Fruit fly (Drosophila melanogaster): Measurements from ENCODE around the gene CG7484.

DNA sequence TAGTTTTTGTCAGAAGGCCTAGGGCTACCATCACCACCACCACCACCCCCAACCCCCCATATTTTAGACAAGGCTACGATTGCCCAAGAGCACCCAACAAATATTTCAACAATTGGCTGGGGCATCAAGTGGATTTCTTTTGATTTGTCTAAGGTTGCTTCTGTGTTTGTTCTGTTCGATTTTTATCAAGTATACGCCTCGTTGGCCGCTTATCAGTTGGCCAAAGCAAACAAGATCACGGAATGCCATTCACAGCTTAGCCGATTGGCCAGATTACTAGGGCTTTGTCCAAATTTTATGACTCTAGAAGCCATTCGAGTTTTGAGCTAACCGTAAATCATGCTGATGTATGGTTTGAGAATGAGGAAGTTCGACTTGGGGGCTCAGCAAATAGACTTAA, 38.6 kb upstream of the CG7484 start:
- no peak for TF ChIP-seq Sin3A (optimal IDR thresholded peaks at IDR 0.05)
- no peak for TF ChIP-seq psq (optimal IDR thresholded peaks at IDR 0.05)

All from Kc167 (cell line).